Worm (Caenorhabditis elegans) whole organism, L3 larva: ENCODE data around the gene C02G6.2.

Experiments
- ZK546.5 ChIP-seq: sonication (generic microtip); optimal IDR thresholded peaks from 2 replicates; lab custom pipeline; 2017; ENCODE audit warnings: missing biosample characterization, missing genetic modification characterization
- ceh-16 ChIP-seq: sonication (generic microtip); optimal IDR thresholded peaks from 2 replicates; lab custom pipeline; 2017; ENCODE audit warnings: missing biosample characterization, missing genetic modification characterization
- ceh-28 ChIP-seq: fragments of 150-350 bp; optimal IDR thresholded peaks from 2 replicates; lab custom pipeline; 2014; ENCODE audit warnings: missing biosample characterization, missing genetic modification reagents, missing genetic modification characterization
- nfya-1 ChIP-seq: sonication (generic microtip); optimal IDR thresholded peaks from 2 replicates; lab custom pipeline; 2017; ENCODE audit warnings: missing genetic modification characterization, mild to moderate bottlenecking, missing compliant biosample characterization, antibody characterized with exemption, moderate library complexity; ENCODE audit not compliant: insufficient read depth
- nhr-11 ChIP-seq: fragments of 150-350 bp; optimal IDR thresholded peaks from 2 replicates; lab custom pipeline; 2014; ENCODE audit warnings: missing biosample characterization, missing genetic modification characterization
- nhr-76 ChIP-seq: fragments of 150-350 bp; sonication (generic microtip); optimal IDR thresholded peaks from 5 replicates; lab custom pipeline; 2014; ENCODE audit warnings: missing biosample characterization, missing genetic modification characterization
- snpc-4 ChIP-seq: fragments of 150-350 bp; optimal IDR thresholded peaks from 2 replicates; lab custom pipeline; 2014; ENCODE audit warnings: missing biosample characterization, missing genetic modification characterization
- unc-39 ChIP-seq: sonication (generic microtip); optimal IDR thresholded peaks from 4 replicates; lab custom pipeline; 2017; ENCODE audit warnings: missing biosample characterization, missing genetic modification characterization

- TF ChIP-seq unc-39 (tag; lab: Kevin White, UChicago) (no peak), nfya-1 (no peak), nhr-11 (no peak), ZK546.5 (no peak), nhr-76 (no peak), ceh-28 (no peak), snpc-4 (no peak), ceh-16 (tag; lab: Kevin White, UChicago) (no peak)
These were observed 35.2 kb downstream of the C02G6.2 start, which contains the start of gene C04E6.4 for ce11 chrV:5907090-5907489.
